Fruit fly (Drosophila melanogaster) Kc167 (cell line): ENCODE data around the gene CG17264.

ENCODE experiments used
- Sin3A ChIP-seq: fragments of >200 bp; optimal IDR thresholded peaks from 2 replicates; lab custom pipeline; 2018; ENCODE audit warnings: missing external identifiers
- ttk ChIP-seq: sonication (Bioruptor generic); optimal IDR thresholded peaks from 2 replicates; lab custom pipeline; 2017; ENCODE audit warnings: missing external identifiers

DNA sequence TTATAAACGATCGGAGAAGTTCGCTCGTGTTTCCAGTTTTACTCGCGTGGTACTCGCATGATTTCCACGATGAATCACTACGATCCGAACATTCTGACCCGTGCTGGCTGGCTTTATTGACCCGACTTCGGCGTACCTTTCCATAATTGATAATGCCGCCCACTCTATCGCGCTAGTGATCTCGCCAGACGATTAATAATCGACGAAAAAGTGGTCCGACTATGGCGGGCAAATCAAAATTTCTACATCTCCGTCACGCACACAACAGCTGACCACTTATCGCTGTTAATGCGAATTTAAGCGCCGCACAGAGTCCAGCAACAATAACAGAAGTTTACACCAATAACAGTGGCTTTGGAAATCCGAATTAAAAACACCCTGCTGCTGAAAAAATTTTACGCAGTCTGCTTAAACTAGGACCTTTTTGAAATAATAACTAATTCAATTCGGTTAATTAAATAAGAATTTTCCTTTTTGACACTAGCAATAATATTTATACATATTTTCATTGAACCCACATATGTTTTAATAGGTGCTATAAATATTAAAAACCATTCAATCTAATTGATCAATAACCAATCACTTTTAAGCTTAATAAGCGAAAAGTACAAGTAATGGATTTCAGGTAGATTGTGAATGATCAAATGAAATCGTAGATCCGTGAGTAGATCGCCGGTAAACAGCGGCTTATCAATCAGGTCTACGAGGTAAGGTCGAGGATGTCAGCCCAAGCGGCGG, 37.6 kb downstream of the CG17264 start:
- no peak for TF ChIP-seq ttk (lab: Kevin White, UChicago)
- no peak for TF ChIP-seq Sin3A
